ENCODE assay signal across 5 fruit fly cellular contexts in the genomic region with DNA sequence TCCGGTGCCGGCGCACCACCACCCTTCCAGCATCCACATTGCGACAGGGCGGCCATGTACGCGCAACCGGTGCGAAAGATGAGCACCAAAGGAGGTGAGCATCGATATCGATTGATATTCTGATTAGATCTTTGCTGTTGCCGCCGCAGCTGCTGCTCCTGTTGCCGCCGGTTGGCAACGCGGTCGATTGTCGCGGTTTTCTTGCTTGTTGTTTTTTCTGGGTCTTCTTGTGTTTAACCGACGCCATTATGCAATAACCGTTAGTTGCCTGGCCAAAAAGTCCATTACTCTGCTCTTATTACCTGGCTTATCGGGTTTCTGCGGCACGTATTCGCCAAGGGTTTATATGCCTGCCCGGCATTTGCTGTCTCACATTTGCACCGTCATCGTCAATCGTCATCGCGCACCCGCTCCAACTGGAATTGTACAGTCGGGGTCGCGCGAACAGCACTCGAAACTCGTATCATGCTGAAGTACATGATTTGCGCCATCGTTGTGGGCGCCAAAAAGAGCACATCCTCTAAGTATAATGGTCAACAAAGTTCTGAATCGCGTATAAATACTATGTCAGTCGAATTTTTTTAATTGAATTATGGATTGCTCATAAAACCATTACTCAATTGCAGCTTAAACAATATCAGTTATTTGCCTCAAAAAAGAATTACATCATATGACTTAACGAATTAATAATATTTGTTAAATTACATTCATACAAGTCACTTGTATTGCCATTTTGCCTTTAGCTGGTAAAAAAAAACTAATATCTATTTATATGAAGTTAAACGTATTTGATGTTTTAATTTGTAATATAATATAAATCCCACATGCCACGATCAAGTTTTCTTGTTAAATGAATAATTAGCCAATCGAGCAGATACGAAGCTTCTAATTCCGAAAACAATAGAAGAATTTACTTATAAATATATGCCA.
A peak's percentile ranks its signal among the peaks of the same experiment; 100 is the strongest.
TF ChIP-seq lines count a peak whose summit lies in the region.

A gene (minus strand): TSS at position 51 of the 930 bp plus-strand sequence.

- TF ChIP-seq CTCF in whole organism, embryonic (GFP tag; optimal IDR thresholded peaks at IDR 0.05; lab: Kevin White, UChicago): no peak

TF ChIP-seq in whole organism, adult, 20 proteins besides CTCF, POLR2A, EP300 and RAD21 (continues in another document):
- TF ChIP-seq CG1620 (GFP tag; optimal IDR thresholded peaks at IDR 0.05; lab: Kevin White, UChicago): no peak
- no peak for TF ChIP-seq CG5204 (GFP tag; optimal IDR thresholded peaks at IDR 0.05; lab: Kevin White, UChicago)
- peak; percentile 76 for TF ChIP-seq tj (GFP tag; optimal IDR thresholded peaks at IDR 0.05; lab: Kevin White, UChicago)
- TF ChIP-seq Hr96 (GFP tag; optimal IDR thresholded peaks at IDR 0.05; lab: Kevin White, UChicago): no peak
- TF ChIP-seq pad (GFP tag; optimal IDR thresholded peaks at IDR 0.05; lab: Kevin White, UChicago): no peak
- TF ChIP-seq CG12768 (GFP tag; optimal IDR thresholded peaks at IDR 0.05; lab: Kevin White, UChicago): peak; percentile 36
- no peak for TF ChIP-seq Crg-1 (GFP tag; optimal IDR thresholded peaks at IDR 0.05; lab: Kevin White, UChicago)
- peak; percentile 32 for TF ChIP-seq CG14711 (tag; optimal IDR thresholded peaks at IDR 0.05; lab: Kevin White, UChicago)
- TF ChIP-seq CG11617 (GFP tag; optimal IDR thresholded peaks at IDR 0.05; lab: Kevin White, UChicago): peak; percentile 39
- TF ChIP-seq CG7045 (GFP tag; optimal IDR thresholded peaks at IDR 0.05; lab: Kevin White, UChicago): no peak
- peak; percentile 28 for TF ChIP-seq ovo (GFP tag; optimal IDR thresholded peaks at IDR 0.05; lab: Kevin White, UChicago)
- TF ChIP-seq Mnt (GFP tag; optimal IDR thresholded peaks at IDR 0.05; lab: Kevin White, UChicago): no peak
- TF ChIP-seq CG33017 (tag; optimal IDR thresholded peaks at IDR 0.05; lab: Kevin White, UChicago): peak; percentile 21
- peak; percentile 60 for TF ChIP-seq CG7101 (tag; optimal IDR thresholded peaks at IDR 0.05; lab: Kevin White, UChicago)
- peak; percentile 94 to 98 for TF ChIP-seq cnc (optimal IDR thresholded peaks at IDR 0.05; lab: Kevin White, UChicago)
- no peak for TF ChIP-seq kay (GFP tag; lab: Kevin White, UChicago; ENCODE audit: borderline replicate concordance)

TF ChIP-seq in whole organism, embryonic, 481 proteins besides CTCF, POLR2A, EP300 and RAD21 (continues in another document):
- TF ChIP-seq sc (optimal IDR thresholded peaks at IDR 0.05; lab: Kevin White, UChicago) (no peak), sc (GFP tag; optimal IDR thresholded peaks at IDR 0.05; lab: Kevin White, UChicago) (no peak), PHDP (tag; optimal IDR thresholded peaks at IDR 0.05; lab: Kevin White, UChicago) (peak; percentile 5), tio (GFP tag; optimal IDR thresholded peaks at IDR 0.05; lab: Kevin White, UChicago) (no peak), mam (GFP tag; optimal IDR thresholded peaks at IDR 0.05; lab: Kevin White, UChicago) (peak; percentile 13), shn (GFP tag; optimal IDR thresholded peaks at IDR 0.05; lab: Kevin White, UChicago) (no peak), CG12744 (GFP tag; optimal IDR thresholded peaks at IDR 0.05; lab: Kevin White, UChicago) (no peak), slp2 (GFP tag; optimal IDR thresholded peaks at IDR 0.05; lab: Kevin White, UChicago) (no peak), Dll (GFP tag; IDR thresholded peaks at IDR 0.05; lab: Robert Waterston, UW; ENCODE audit: partially characterized antibody) (peak; percentile 47; the same call in 1 of the 4 replicates), CG4328 (GFP tag; optimal IDR thresholded peaks at IDR 0.05; lab: Kevin White, UChicago) (no peak), lilli (GFP tag; optimal IDR thresholded peaks at IDR 0.05; lab: Kevin White, UChicago) (peak; percentile 31), dpn (GFP tag; optimal IDR thresholded peaks at IDR 0.05; lab: Kevin White, UChicago) (peak in 1 of 2 experiments; percentile 39), cg (GFP tag; optimal IDR thresholded peaks at IDR 0.05; lab: Kevin White, UChicago) (no peak), tx (GFP tag; optimal IDR thresholded peaks at IDR 0.05; lab: Kevin White, UChicago) (no peak), Blimp-1 (GFP tag; optimal IDR thresholded peaks at IDR 0.05; lab: Kevin White, UChicago) (no peak), tna (GFP tag; IDR thresholded peaks at IDR 0.05; lab: Robert Waterston, UW; ENCODE audit: partially characterized antibody) (no peak)

TF ChIP-seq in whole organism, prepupa, 60 proteins besides CTCF, POLR2A, EP300 and RAD21 (continues in another document):
- TF ChIP-seq CG6276 (GFP tag; optimal IDR thresholded peaks at IDR 0.05; lab: Kevin White, UChicago) (no peak), CG10631 (GFP tag; optimal IDR thresholded peaks at IDR 0.05; lab: Kevin White, UChicago) (no peak), Lpt (GFP tag; optimal IDR thresholded peaks at IDR 0.05; lab: Kevin White, UChicago) (no peak), Gug (GFP tag; IDR thresholded peaks at IDR 0.05; lab: Robert Waterston, UW) (peak; percentile 57), net (GFP tag; optimal IDR thresholded peaks at IDR 0.05; lab: Kevin White, UChicago) (peak; percentile 28), CG6808 (GFP tag; optimal IDR thresholded peaks at IDR 0.05; lab: Kevin White, UChicago) (peak; percentile 4), OdsH (GFP tag; optimal IDR thresholded peaks at IDR 0.05; lab: Kevin White, UChicago) (no peak), CG11762 (GFP tag; optimal IDR thresholded peaks at IDR 0.05; lab: Kevin White, UChicago; ENCODE audit: insufficient read depth) (no peak), topi (GFP tag; optimal IDR thresholded peaks at IDR 0.05; lab: Kevin White, UChicago) (peak; percentile 65), CG6792 (GFP tag; optimal IDR thresholded peaks at IDR 0.05; lab: Kevin White, UChicago) (peak; percentile 58), Blimp-1 (GFP tag; optimal IDR thresholded peaks at IDR 0.05; lab: Kevin White, UChicago) (peak; percentile 6), ss (GFP tag; optimal IDR thresholded peaks at IDR 0.05; lab: Kevin White, UChicago) (peak in 1 of 2 experiments; percentile 14), CG31627 (GFP tag; optimal IDR thresholded peaks at IDR 0.05; lab: Kevin White, UChicago) (peak; percentile 66), Ets96B (tag; optimal IDR thresholded peaks at IDR 0.05; lab: Kevin White, UChicago) (peak; percentile 45), esn (GFP tag; optimal IDR thresholded peaks at IDR 0.05; lab: Kevin White, UChicago) (peak; percentile 72), dsx (GFP tag; optimal IDR thresholded peaks at IDR 0.05; lab: Kevin White, UChicago; ENCODE audit: poor library complexity, severe bottlenecking) (peak; percentile 22)

TF ChIP-seq in whole organism, pupa, 21 proteins besides CTCF, POLR2A, EP300 and RAD21 (continues in another document):
- TF ChIP-seq Snoo (tag; optimal IDR thresholded peaks at IDR 0.05; lab: Kevin White, UChicago): peak; percentile 29
- TF ChIP-seq gl (tag; optimal IDR thresholded peaks at IDR 0.05; lab: Kevin White, UChicago): peak; percentile 14
- TF ChIP-seq CG32121 (GFP tag; IDR thresholded peaks at IDR 0.05; lab: Robert Waterston, UW): peak; percentile 41; the same call in 1 of the 2 replicates
- TF ChIP-seq CG13204 (GFP tag; optimal IDR thresholded peaks at IDR 0.05; lab: Kevin White, UChicago): no peak
- TF ChIP-seq EcR (GFP tag; optimal IDR thresholded peaks at IDR 0.05; lab: Kevin White, UChicago): no peak
- TF ChIP-seq CG15710 (tag; optimal IDR thresholded peaks at IDR 0.05; lab: Kevin White, UChicago): peak; percentile 20
- no peak for TF ChIP-seq D1 (tag; optimal IDR thresholded peaks at IDR 0.05; lab: Kevin White, UChicago)
- no peak for TF ChIP-seq CG14655 (GFP tag; optimal IDR thresholded peaks at IDR 0.05; lab: Kevin White, UChicago)
- TF ChIP-seq CG4496 (GFP tag; IDR thresholded peaks at IDR 0.05; lab: Robert Waterston, UW): 0 out of 3 replicates have a peak, but pooled peaks have one; percentile 43
- no peak for TF ChIP-seq CG10348 (GFP tag; IDR thresholded peaks at IDR 0.05; lab: Robert Waterston, UW)
- peak; percentile 11; the same call in 1 of the 3 replicates for TF ChIP-seq fd96Ca (GFP tag; IDR thresholded peaks at IDR 0.05; lab: Robert Waterston, UW)
- TF ChIP-seq Ets98B (GFP tag; IDR thresholded peaks at IDR 0.05; lab: Robert Waterston, UW): peak; percentile 46
- TF ChIP-seq CG8159 (tag; optimal IDR thresholded peaks at IDR 0.05; lab: Kevin White, UChicago): peak; percentile 39
- no peak for TF ChIP-seq Pif1B (GFP tag; optimal IDR thresholded peaks at IDR 0.05; lab: Kevin White, UChicago)
- TF ChIP-seq CG34367 (tag; optimal IDR thresholded peaks at IDR 0.05; lab: Kevin White, UChicago): peak; percentile 4
- peak; percentile 29 for TF ChIP-seq CG17806 (tag; optimal IDR thresholded peaks at IDR 0.05; lab: Kevin White, UChicago)
- TF ChIP-seq Pif1A (GFP tag; optimal IDR thresholded peaks at IDR 0.05; lab: Kevin White, UChicago): peak; percentile 46

TF ChIP-seq in whole organism, wandering third instar larva, 38 proteins besides CTCF, POLR2A, EP300 and RAD21 (continues in another document):
- TF ChIP-seq sage (GFP tag; optimal IDR thresholded peaks at IDR 0.05; lab: Kevin White, UChicago) (no peak), fru (GFP tag; optimal IDR thresholded peaks at IDR 0.05; lab: Kevin White, UChicago) (peak; percentile 69), CrebA (GFP tag; optimal IDR thresholded peaks at IDR 0.05; lab: Kevin White, UChicago; ENCODE audit: borderline replicate concordance) (no peak), Mio (GFP tag; optimal IDR thresholded peaks at IDR 0.05; lab: Kevin White, UChicago) (no peak), Jra (GFP tag; optimal IDR thresholded peaks at IDR 0.05; lab: Kevin White, UChicago) (no peak), psq (GFP tag; optimal IDR thresholded peaks at IDR 0.05; lab: Kevin White, UChicago) (no peak), tai (GFP tag; optimal IDR thresholded peaks at IDR 0.05; lab: Kevin White, UChicago) (no peak), Vsx2 (GFP tag; optimal IDR thresholded peaks at IDR 0.05; lab: Kevin White, UChicago; ENCODE audit: partially characterized antibody) (no peak), Myc (optimal IDR thresholded peaks at IDR 0.05; lab: Kevin White, UChicago) (no peak), Hnf4 (GFP tag; optimal IDR thresholded peaks at IDR 0.05; lab: Kevin White, UChicago) (no peak), rgr (GFP tag; optimal IDR thresholded peaks at IDR 0.05; lab: Kevin White, UChicago) (peak; percentile 65), br (GFP tag; optimal IDR thresholded peaks at IDR 0.05; lab: Kevin White, UChicago) (no peak), HLH106 (tag; optimal IDR thresholded peaks at IDR 0.05; lab: Kevin White, UChicago) (peak; percentile 57), CG9705 (GFP tag; optimal IDR thresholded peaks at IDR 0.05; lab: Kevin White, UChicago) (no peak), Dfd (GFP tag; optimal IDR thresholded peaks at IDR 0.05; lab: Kevin White, UChicago) (no peak), dl (GFP tag; optimal IDR thresholded peaks at IDR 0.05; lab: Kevin White, UChicago; ENCODE audit: insufficient read depth in 1 of 2, partially characterized antibody in 2 of 2) (no peak), CG32264 (GFP tag; optimal IDR thresholded peaks at IDR 0.05; lab: Kevin White, UChicago) (peak; percentile 1), usp (GFP tag; optimal IDR thresholded peaks at IDR 0.05; lab: Kevin White, UChicago) (no peak), dmrt93B (GFP tag; optimal IDR thresholded peaks at IDR 0.05; lab: Kevin White, UChicago) (no peak), pan (optimal IDR thresholded peaks at IDR 0.05; lab: Kevin White, UChicago) (no peak)
